Worm (Caenorhabditis elegans) whole organism, midembryonic: Measurements from ENCODE around the gene slc-25A26.

Source experiments
- cog-1 ChIP-seq: sonication (generic microtip); optimal IDR thresholded peaks from 2 replicates; lab custom pipeline; 2016; ENCODE audit warnings: missing genetic modification characterization, missing compliant biosample characterization
- klf-2 ChIP-seq: fragments of 200-800 bp; sonication (Bioruptor generic); conservative IDR thresholded peaks from 2 replicates; pipeline ENCODE4 v1.3.6; 2022; ENCODE audit warnings: missing genetic modification reagents, missing genetic modification characterization, missing compliant biosample characterization
- med-1 ChIP-seq: sonication (generic microtip); optimal IDR thresholded peaks from 2 replicates; lab custom pipeline; 2017; ENCODE audit warnings: missing genetic modification characterization, mild to moderate bottlenecking, missing compliant biosample characterization, antibody characterized with exemption, missing genetic modification reagents; ENCODE audit not compliant: insufficient read depth
- ref-1 ChIP-seq: fragments of 200-800 bp; sonication (Bioruptor generic); conservative IDR thresholded peaks from 2 replicates; pipeline ENCODE4 v1.3.6; 2022; ENCODE audit warnings: missing genetic modification reagents, missing genetic modification characterization, missing compliant biosample characterization
- ztf-23 ChIP-seq: fragments of 200-800 bp; sonication (Bioruptor generic); IDR thresholded peaks from 2 replicates; pipeline ENCODE4 v1.3.6; 2022; ENCODE audit warnings: missing genetic modification reagents, missing genetic modification characterization, missing compliant biosample characterization
- ztf-29 ChIP-seq: fragments of 200-800 bp; sonication (Bioruptor generic); IDR thresholded peaks from 2 replicates; pipeline ENCODE4 v1.3.6; 2022; ENCODE audit warnings: missing genetic modification reagents, missing genetic modification characterization, missing compliant biosample characterization

ce11 chrIV:8975331-8975625 is 45.0 kb downstream of the slc-25A26 start, which contains the start of gene pdzd-8:
- TF ChIP-seq klf-2 (no peak), cog-1 (tag; lab: Kevin White, UChicago) (no peak), ztf-23 (GFP tag; lab: Robert Waterston, UW) (no peak), ztf-29 (GFP tag; lab: Robert Waterston, UW) (no peak), med-1 (GFP tag; lab: Kevin White, UChicago) (no peak), ref-1 (GFP tag; lab: Robert Waterston, UW) (no peak)
